Fruit fly (Drosophila melanogaster) whole organism, wandering third instar larva: Measurements from ENCODE around the gene Kdsr.

Source experiments
- Abd-B ChIP-seq: fragments of >200 bp; optimal IDR thresholded peaks from 2 replicates; lab custom pipeline; 2017; ENCODE audit warnings: missing biosample characterization, missing genetic modification characterization
- GATAd ChIP-seq: sonication (Bioruptor generic); optimal IDR thresholded peaks from 2 replicates; lab custom pipeline; 2016; ENCODE audit warnings: missing biosample characterization, missing genetic modification characterization
- Myc ChIP-seq: fragments of >200 bp; optimal IDR thresholded peaks from 2 replicates; lab custom pipeline; 2017
- OdsH ChIP-seq: fragments of 200-800 bp; sonication (Bioruptor generic); optimal IDR thresholded peaks from 2 replicates; lab custom pipeline; 2016; ENCODE audit warnings: missing biosample characterization, mild to moderate bottlenecking, missing genetic modification characterization
- br ChIP-seq: fragments of 200-800 bp; sonication (Bioruptor generic); optimal IDR thresholded peaks from 2 replicates; lab custom pipeline; 2016; ENCODE audit warnings: missing biosample characterization, missing genetic modification characterization
- brk ChIP-seq: fragments of 200-800 bp; sonication (Bioruptor generic); optimal IDR thresholded peaks from 2 replicates; lab custom pipeline; 2016; ENCODE audit warnings: missing biosample characterization, mild to moderate bottlenecking, missing genetic modification characterization
- dl ChIP-seq, 2 experiments: fragments of 175-275, 200-275 bp in 1 of 2; fragments of 200-275 bp in 1 of 2; sonication (Bioruptor generic); optimal IDR thresholded peaks; lab custom pipeline; 2018; ENCODE audit warnings: mild to moderate bottlenecking in 2 of 2, missing biosample characterization in 2 of 2, missing genetic modification characterization in 2 of 2, moderate library complexity in 2 of 2; ENCODE audit not compliant: partially characterized antibody in 2 of 2, insufficient read depth in 1 of 2
- foxo ChIP-seq, 2 experiments: fragments of 200-800 bp; sonication (Bioruptor generic); optimal IDR thresholded peaks; 2 replicates in 1 of 2; 3 replicates in 1 of 2; lab custom pipeline; 2016 to 2017; ENCODE audit warnings: missing biosample characterization in 2 of 2, missing genetic modification characterization in 2 of 2
- h ChIP-seq: fragments of 200-800 bp; sonication (Bioruptor generic); optimal IDR thresholded peaks from 3 replicates; lab custom pipeline; 2016; ENCODE audit warnings: missing biosample characterization, mild to moderate bottlenecking, missing genetic modification characterization
- pan ChIP-seq: fragments of >200 bp; optimal IDR thresholded peaks from 2 replicates; lab custom pipeline; 2017
- psq ChIP-seq: fragments of 200-800 bp; sonication (Bioruptor generic); optimal IDR thresholded peaks from 3 replicates; lab custom pipeline; 2017; ENCODE audit warnings: missing biosample characterization, mild to moderate bottlenecking, missing genetic modification characterization, moderate library complexity
- rgr ChIP-seq: fragments of 200-800 bp; sonication (Bioruptor generic); optimal IDR thresholded peaks from 3 replicates; lab custom pipeline; 2016; ENCODE audit warnings: missing biosample characterization, mild to moderate bottlenecking, missing genetic modification characterization
- tai ChIP-seq: sonication (Bioruptor generic); optimal IDR thresholded peaks from 2 replicates; lab custom pipeline; 2016; ENCODE audit warnings: missing biosample characterization, missing genetic modification characterization
- usp ChIP-seq: fragments of >200 bp; optimal IDR thresholded peaks from 2 replicates; lab custom pipeline; 2017; ENCODE audit warnings: missing biosample characterization, missing genetic modification characterization

- peak; percentile 25 for TF ChIP-seq Myc (lab: Kevin White, UChicago)
- peak; percentile 94 for TF ChIP-seq psq (GFP tag; lab: Kevin White, UChicago)
- no peak for TF ChIP-seq tai
- no peak for TF ChIP-seq usp (GFP tag; lab: Kevin White, UChicago)
- no peak for TF ChIP-seq Abd-B
- TF ChIP-seq OdsH (GFP tag; lab: Kevin White, UChicago), result peak; percentile 96
- TF ChIP-seq br (GFP tag; lab: Kevin White, UChicago), result peak; percentile 96
- TF ChIP-seq GATAd (GFP tag; lab: Kevin White, UChicago), result peak; percentile 94
- TF ChIP-seq foxo (GFP tag; optimal IDR thresholded peaks at IDR 0.05; lab: Kevin White, UChicago), result peak; percentile 89 to 98
- TF ChIP-seq rgr (GFP tag; lab: Kevin White, UChicago), result peak; percentile 98
- no peak for TF ChIP-seq brk (GFP tag; lab: Kevin White, UChicago)
- no peak for TF ChIP-seq dl (GFP tag; optimal IDR thresholded peaks at IDR 0.05; lab: Kevin White, UChicago; ENCODE audit: insufficient read depth in 1 of 2, partially characterized antibody in 2 of 2)
- TF ChIP-seq pan (lab: Kevin White, UChicago), result no peak
- peak; percentile 99 for TF ChIP-seq h (GFP tag; lab: Kevin White, UChicago)
Observed at dm6 chr3R:25258628-25259240, 3.6 kb downstream of the Kdsr start, which contains the start of gene CG11857.
